Worm (Caenorhabditis elegans): ENCODE results near the gene F44E2.4.
A peak's percentile ranks its signal among the peaks of the same experiment; 100 is the strongest.

Gene F44E2.4

DNA sequence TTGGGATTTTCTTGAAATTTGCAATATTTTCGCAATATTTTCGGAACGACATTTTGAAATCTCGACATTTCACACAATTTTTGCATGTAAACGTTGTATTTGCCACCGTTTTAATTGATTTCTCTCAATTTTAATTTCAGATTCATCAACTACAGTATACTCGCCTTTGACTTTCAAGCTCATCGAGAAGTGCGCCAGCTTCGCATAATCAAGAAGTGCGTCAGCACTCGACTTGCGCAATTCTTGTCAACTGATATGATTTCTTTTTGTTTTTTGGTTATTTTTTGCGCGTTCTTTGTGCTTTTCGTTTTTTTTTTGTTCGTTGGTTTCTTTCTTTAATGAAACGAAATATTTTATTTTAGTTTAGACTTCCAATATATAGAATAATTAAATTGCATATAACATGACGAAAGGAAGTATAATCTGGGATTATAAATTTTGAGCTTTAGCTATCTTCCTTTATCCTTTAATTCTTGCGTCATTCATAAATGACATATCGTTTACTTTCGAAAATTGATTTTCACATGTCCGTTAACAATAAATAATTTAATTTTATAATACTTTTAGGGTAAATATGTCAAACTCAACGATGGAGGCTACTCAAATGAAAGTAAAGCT is 49.1 kb upstream of the F44E2.4 start, which contains the start of gene famh-136 (continued):
- TF ChIP-seq bed-1 (GFP tag; IDR thresholded peaks at IDR 0.05), result no peak
- TF ChIP-seq ZK185.1 (tag; optimal IDR thresholded peaks at IDR 0.05; ENCODE audit: poor library complexity, severe bottlenecking), result peak; percentile 46
- no peak for TF ChIP-seq ceh-40 (GFP tag; IDR thresholded peaks at IDR 0.05)
- no peak for TF ChIP-seq ztf-3 (GFP tag; optimal IDR thresholded peaks at IDR 0.05)
- peak; percentile 86 for TF ChIP-seq lin-54 (GFP tag; optimal IDR thresholded peaks at IDR 0.05)
- TF ChIP-seq mxl-1 (tag; optimal IDR thresholded peaks at IDR 0.05), result no peak
- peak; percentile 25; the same call in 1 of the 2 replicates for TF ChIP-seq ceh-91 (GFP tag; IDR thresholded peaks at IDR 0.05)
- no peak for TF ChIP-seq nhr-179 (tag; optimal IDR thresholded peaks at IDR 0.05)
- peak; percentile 40 for TF ChIP-seq gei-17 (GFP tag; optimal IDR thresholded peaks at IDR 0.05)
- peak; percentile 55; the same call in 1 of the 2 replicates for TF ChIP-seq F39B2.1 (GFP tag; IDR thresholded peaks at IDR 0.05)
- TF ChIP-seq somi-1 (GFP tag; optimal IDR thresholded peaks at IDR 0.05), result peak; percentile 66
- peak; percentile 80 for TF ChIP-seq nfyb-1 (GFP tag; IDR thresholded peaks at IDR 0.05)
- no peak for TF ChIP-seq Y53F4B.3 (GFP tag; IDR thresholded peaks at IDR 0.05)
- TF ChIP-seq zfh-2 (GFP tag; conservative IDR thresholded peaks at IDR 0.05), result no peak
- TF ChIP-seq ceh-27 (GFP tag; optimal IDR thresholded peaks at IDR 0.05), result peak; percentile 20
- TF ChIP-seq bed-2 (GFP tag; IDR thresholded peaks at IDR 0.05), result no peak
- TF ChIP-seq snpc-1.3 (tag; optimal IDR thresholded peaks at IDR 0.05; ENCODE audit: insufficient read depth), result peak; percentile 27
- no peak for TF ChIP-seq rec-8 (tag; optimal IDR thresholded peaks at IDR 0.05)
- TF ChIP-seq ztf-22 (GFP tag; optimal IDR thresholded peaks at IDR 0.05), result no peak
- peak; percentile 84 for TF ChIP-seq madf-6 (GFP tag; IDR thresholded peaks at IDR 0.05)
- no peak for TF ChIP-seq F57C9.4 (tag; optimal IDR thresholded peaks at IDR 0.05)
- no peak for TF ChIP-seq nfya-1 (tag; optimal IDR thresholded peaks at IDR 0.05; ENCODE audit: borderline replicate concordance, insufficient read depth)
- peak; percentile 66 for TF ChIP-seq tbp1 (GFP tag; optimal IDR thresholded peaks at IDR 0.05)
- TF ChIP-seq ztf-26 (tag; optimal IDR thresholded peaks at IDR 0.05), result peak; percentile 79
- peak; percentile 72 for TF ChIP-seq rcor-1 (GFP tag; IDR thresholded peaks at IDR 0.05)
- TF ChIP-seq cebp-2 (GFP tag; IDR thresholded peaks at IDR 0.05), result 0 out of 2 replicates have a peak, but pooled peaks have one; percentile 21
- TF ChIP-seq die-1 (tag; optimal IDR thresholded peaks at IDR 0.05), result peak; percentile 13
- peak; percentile 87; the same call in 1 of the 2 replicates for TF ChIP-seq pbrm-1 (GFP tag; IDR thresholded peaks at IDR 0.05)
- no peak for TF ChIP-seq ccch-3 (GFP tag; optimal IDR thresholded peaks at IDR 0.05)
- TF ChIP-seq dpl-1 (GFP tag; optimal IDR thresholded peaks at IDR 0.05), result peak; percentile 62
- TF ChIP-seq lin-26 (GFP tag; IDR thresholded peaks at IDR 0.05), result no peak
- peak; percentile 5 for TF ChIP-seq T07F8.4 (tag; optimal IDR thresholded peaks at IDR 0.05)
- TF ChIP-seq ama-1 (optimal IDR thresholded peaks at IDR 0.05), result no peak
- no peak for TF ChIP-seq ama-1 (GFP tag; optimal IDR thresholded peaks at IDR 0.05)
- TF ChIP-seq repo-1 (tag; optimal IDR thresholded peaks at IDR 0.05), result peak; percentile 61
- TF ChIP-seq snpc-3.4 (tag; optimal IDR thresholded peaks at IDR 0.05), result peak; percentile 24
- TF ChIP-seq Y56A3A.18 (GFP tag; IDR thresholded peaks at IDR 0.05), result peak; percentile 30; the same call in 1 of the 2 replicates
- peak; percentile 31 for TF ChIP-seq atf-7 (tag; optimal IDR thresholded peaks at IDR 0.05)
- no peak for TF ChIP-seq aptf-3 (GFP tag; IDR thresholded peaks at IDR 0.05)
- TF ChIP-seq B0261.1 (tag; optimal IDR thresholded peaks at IDR 0.05), result no peak
- TF ChIP-seq F22D6.2 (tag; optimal IDR thresholded peaks at IDR 0.05), result peak; percentile 67
